Worm (Caenorhabditis elegans) whole organism, young adult: ENCODE results near the gene lin-13.
A peak's percentile ranks its signal among the peaks of the same experiment; 100 is the strongest.

ENCODE experiments used
- B0035.1 ChIP-seq: sonication (generic microtip); optimal IDR thresholded peaks from 2 replicates; lab custom pipeline; 2016; ENCODE audit warnings: missing genetic modification characterization, mild to moderate bottlenecking, missing compliant biosample characterization, missing genotype, missing genetic modification reagents
- C06A6.2 ChIP-seq: fragments of 200-800 bp; sonication (Bioruptor generic); conservative IDR thresholded peaks from 2 replicates; pipeline ENCODE4 v1.3.6; 2022; ENCODE audit warnings: missing genetic modification characterization, missing compliant biosample characterization
- F22D6.2 ChIP-seq: sonication (generic microtip); optimal IDR thresholded peaks from 2 replicates; lab custom pipeline; 2016; ENCODE audit warnings: mild to moderate bottlenecking, missing genetic modification characterization, missing compliant biosample characterization
- F23B12.7 ChIP-seq: sonication (generic microtip); optimal IDR thresholded peaks from 2 replicates; lab custom pipeline; 2017; ENCODE audit warnings: missing genetic modification characterization, mild to moderate bottlenecking, missing compliant biosample characterization, antibody characterized with exemption, moderate library complexity; ENCODE audit not compliant: insufficient read depth
- F33H1.4 ChIP-seq: fragments of 200-800 bp; sonication (Bioruptor generic); IDR thresholded peaks from 2 replicates; pipeline ENCODE4 v1.3.6; 2022; ENCODE audit warnings: missing genetic modification reagents, missing genetic modification characterization, missing compliant biosample characterization
- F39B2.1 ChIP-seq: fragments of 200-800 bp; sonication (Bioruptor generic); IDR thresholded peaks from 2 replicates; pipeline ENCODE4 v1.3.6; 2022; ENCODE audit warnings: missing genetic modification reagents, missing genetic modification characterization, missing compliant biosample characterization
- F49E8.2 ChIP-seq: sonication (generic microtip); optimal IDR thresholded peaks from 3 replicates; lab custom pipeline; 2017; ENCODE audit warnings: missing genetic modification characterization, mild to moderate bottlenecking, missing compliant biosample characterization, antibody characterized with exemption, moderate library complexity; ENCODE audit not compliant: insufficient read depth
- F55B11.4 ChIP-seq: sonication (generic microtip); optimal IDR thresholded peaks from 2 replicates; lab custom pipeline; 2016; ENCODE audit warnings: missing compliant biosample characterization, missing genetic modification characterization, borderline replicate concordance; ENCODE audit not compliant: insufficient read depth
- K11D2.4 ChIP-seq: fragments of 200-800 bp; sonication (Bioruptor generic); IDR thresholded peaks from 2 replicates; pipeline ENCODE4 v1.3.6; 2022; ENCODE audit warnings: missing genetic modification reagents, missing genetic modification characterization, missing compliant biosample characterization
- Y53G8AR.9 ChIP-seq: fragments of 200-800 bp; sonication (Bioruptor generic); conservative IDR thresholded peaks from 2 replicates; pipeline ENCODE4 v1.3.6; 2022; ENCODE audit warnings: missing genetic modification reagents, missing genetic modification characterization, missing compliant biosample characterization
- Y56A3A.18 ChIP-seq: fragments of 200-800 bp; sonication (Bioruptor generic); IDR thresholded peaks from 2 replicates; pipeline ENCODE4 v1.3.6; 2022; ENCODE audit warnings: missing genetic modification reagents, missing genetic modification characterization, missing compliant biosample characterization
- ZK185.1 ChIP-seq: sonication (generic microtip); optimal IDR thresholded peaks from 2 replicates; lab custom pipeline; 2016; ENCODE audit warnings: mild to moderate bottlenecking, missing genetic modification characterization, missing compliant biosample characterization; ENCODE audit not compliant: poor library complexity, severe bottlenecking
- aptf-3 ChIP-seq: fragments of 200-800 bp; sonication (Bioruptor generic); IDR thresholded peaks from 2 replicates; pipeline ENCODE4 v1.3.6; 2022; ENCODE audit warnings: missing genetic modification characterization, missing compliant biosample characterization
- atf-7 ChIP-seq: sonication (generic microtip); optimal IDR thresholded peaks from 2 replicates; lab custom pipeline; 2017; ENCODE audit warnings: mild to moderate bottlenecking, missing genetic modification characterization, missing compliant biosample characterization
- cebp-1 ChIP-seq, 2 experiments: fragments of 200-800 bp in 1 of 2; sonication (Bioruptor generic) in 1 of 2; sonication (generic microtip) in 1 of 2; IDR thresholded peaks in 1 of 2; optimal IDR thresholded peaks in 1 of 2; 2 replicates each; pipeline versions ENCODE4 v1.3.6 to Lab custom; 2017 to 2022; ENCODE audit warnings: missing compliant biosample characterization in 2 of 2, missing genetic modification characterization in 2 of 2, mild to moderate bottlenecking in 1 of 2, missing genetic modification reagents in 1 of 2, moderate library complexity in 1 of 2
- cebp-2 ChIP-seq: fragments of 200-800 bp; sonication (Bioruptor generic); IDR thresholded peaks from 2 replicates; pipeline ENCODE4 v1.3.6; 2022; ENCODE audit warnings: missing genetic modification characterization, missing compliant biosample characterization
- ceh-27 ChIP-seq: fragments of 200-800 bp; sonication (Bioruptor generic); optimal IDR thresholded peaks from 2 replicates; lab custom pipeline; 2018; ENCODE audit warnings: mild to moderate bottlenecking, missing genetic modification characterization, moderate library complexity, missing compliant biosample characterization
- ceh-40 ChIP-seq: fragments of 200-800 bp; sonication (Bioruptor generic); IDR thresholded peaks from 2 replicates; pipeline ENCODE4 v1.3.6; 2022; ENCODE audit warnings: missing genetic modification characterization, missing compliant biosample characterization
- ceh-79 ChIP-seq: sonication (generic microtip); optimal IDR thresholded peaks from 2 replicates; lab custom pipeline; 2017; ENCODE audit warnings: mild to moderate bottlenecking, missing genetic modification characterization, missing compliant biosample characterization
- ceh-91 ChIP-seq: fragments of 200-800 bp; sonication (Bioruptor generic); IDR thresholded peaks from 2 replicates; pipeline ENCODE4 v1.3.6; 2022; ENCODE audit warnings: missing genetic modification reagents, missing genetic modification characterization, missing compliant biosample characterization
- ekl-4 ChIP-seq: fragments of 200-800 bp; sonication (Bioruptor generic); IDR thresholded peaks from 2 replicates; pipeline ENCODE4 v1.3.6; 2022; ENCODE audit warnings: missing genetic modification reagents, missing genetic modification characterization, missing compliant biosample characterization
- him-1 ChIP-seq: sonication (generic microtip); optimal IDR thresholded peaks from 2 replicates; lab custom pipeline; 2016; ENCODE audit warnings: missing genotype, missing genetic modification reagents, missing genetic modification characterization, missing compliant biosample characterization
- hlh-12 ChIP-seq: sonication (generic microtip); optimal IDR thresholded peaks from 2 replicates; lab custom pipeline; 2016; ENCODE audit warnings: missing genetic modification characterization, missing compliant biosample characterization
- hlh-26 ChIP-seq: fragments of 200-800 bp; sonication (Bioruptor generic); conservative IDR thresholded peaks from 2 replicates; pipeline ENCODE4 v1.3.6; 2022; ENCODE audit warnings: missing genetic modification reagents, missing genetic modification characterization, missing compliant biosample characterization
- lag-1 ChIP-seq: fragments of 200-800 bp; sonication (Bioruptor generic); IDR thresholded peaks from 2 replicates; pipeline ENCODE4 v1.3.6; 2022; ENCODE audit warnings: missing genetic modification reagents, missing genetic modification characterization, missing compliant biosample characterization
- madf-10 ChIP-seq: sonication (generic microtip); optimal IDR thresholded peaks from 2 replicates; lab custom pipeline; 2016; ENCODE audit warnings: mild to moderate bottlenecking, missing genetic modification characterization, missing compliant biosample characterization
- madf-6 ChIP-seq: fragments of 200-800 bp; sonication (Bioruptor generic); IDR thresholded peaks from 2 replicates; pipeline ENCODE4 v1.3.6; 2022; ENCODE audit warnings: missing genetic modification reagents, missing genetic modification characterization, missing compliant biosample characterization
- mel-28 ChIP-seq: sonication (generic microtip); optimal IDR thresholded peaks from 2 replicates; lab custom pipeline; 2016; ENCODE audit warnings: borderline replicate concordance, mild to moderate bottlenecking, missing genetic modification characterization, missing compliant biosample characterization
- mxl-1 ChIP-seq: sonication (generic microtip); optimal IDR thresholded peaks from 2 replicates; lab custom pipeline; 2016; ENCODE audit warnings: missing genetic modification characterization, missing compliant biosample characterization
- nfya-1 ChIP-seq: sonication (generic microtip); optimal IDR thresholded peaks from 2 replicates; lab custom pipeline; 2017; ENCODE audit warnings: antibody characterized with exemption, missing compliant biosample characterization, missing genetic modification characterization, borderline replicate concordance; ENCODE audit not compliant: insufficient read depth
- nfyb-1 ChIP-seq: fragments of 200-800 bp; sonication (Bioruptor generic); IDR thresholded peaks from 2 replicates; pipeline ENCODE4 v1.3.6; 2022; ENCODE audit warnings: missing genetic modification reagents, missing genetic modification characterization, missing compliant biosample characterization
- nhr-120 ChIP-seq: fragments of 200-800 bp; sonication (Bioruptor generic); IDR thresholded peaks from 2 replicates; pipeline ENCODE4 v1.3.6; 2022; ENCODE audit warnings: missing genetic modification characterization, missing compliant biosample characterization
- nhr-80 ChIP-seq: sonication (generic microtip); optimal IDR thresholded peaks from 2 replicates; lab custom pipeline; 2016; ENCODE audit warnings: missing genetic modification characterization, missing compliant biosample characterization
- nhr-90 ChIP-seq: sonication (generic microtip); optimal IDR thresholded peaks from 2 replicates; lab custom pipeline; 2016; ENCODE audit warnings: missing genotype, mild to moderate bottlenecking, missing genetic modification characterization, missing compliant biosample characterization
- rcor-1 ChIP-seq: fragments of 200-800 bp; sonication (Bioruptor generic); IDR thresholded peaks from 2 replicates; pipeline ENCODE4 v1.3.6; 2022; ENCODE audit warnings: missing genetic modification reagents, missing genetic modification characterization, missing compliant biosample characterization
- repo-1 ChIP-seq: sonication (generic microtip); optimal IDR thresholded peaks from 2 replicates; lab custom pipeline; 2017; ENCODE audit warnings: mild to moderate bottlenecking, missing genetic modification characterization, missing compliant biosample characterization
- sdz-38 ChIP-seq: sonication (generic microtip); optimal IDR thresholded peaks from 2 replicates; lab custom pipeline; 2016; ENCODE audit warnings: missing genotype, missing genetic modification characterization, missing compliant biosample characterization
- snpc-1.1 ChIP-seq: sonication (generic microtip); optimal IDR thresholded peaks from 2 replicates; lab custom pipeline; 2017; ENCODE audit warnings: missing genetic modification characterization, mild to moderate bottlenecking, missing compliant biosample characterization, antibody characterized with exemption, moderate library complexity, missing genotype, missing genetic modification reagents; ENCODE audit not compliant: insufficient read depth
- snpc-4 ChIP-seq, 5 experiments: fragments of 150-350 bp in 1 of 5; sonication (generic microtip) in 4 of 5; optimal IDR thresholded peaks; 2 replicates each; lab custom pipeline; 2014 to 2018; ENCODE audit warnings: missing genetic modification characterization in 5 of 5, missing biosample characterization in 3 of 5, antibody characterized with exemption in 2 of 5, mild to moderate bottlenecking in 2 of 5, missing compliant biosample characterization in 2 of 5, missing genotype in 2 of 5, moderate library complexity in 2 of 5, missing genetic modification reagents in 1 of 5
- somi-1 ChIP-seq: fragments of 200-800 bp; sonication (Bioruptor generic); optimal IDR thresholded peaks from 2 replicates; lab custom pipeline; 2018; ENCODE audit warnings: mild to moderate bottlenecking, missing genetic modification characterization, missing compliant biosample characterization
- sptf-2 ChIP-seq: fragments of 200-800 bp; sonication (Bioruptor generic); optimal IDR thresholded peaks from 2 replicates; lab custom pipeline; 2018; ENCODE audit warnings: mild to moderate bottlenecking, missing genetic modification characterization, missing compliant biosample characterization
- tbp1 ChIP-seq: fragments of 200-800 bp; sonication (Bioruptor generic); optimal IDR thresholded peaks from 2 replicates; lab custom pipeline; 2018; ENCODE audit warnings: mild to moderate bottlenecking, missing genetic modification characterization, missing compliant biosample characterization
- tbx-9 ChIP-seq: sonication (generic microtip); optimal IDR thresholded peaks from 2 replicates; lab custom pipeline; 2016; ENCODE audit warnings: borderline replicate concordance, missing genetic modification characterization, inconsistent platforms, missing compliant biosample characterization
- xnd-1 ChIP-seq: sonication (generic microtip); optimal IDR thresholded peaks from 2 replicates; lab custom pipeline; 2016; ENCODE audit warnings: missing genotype, missing genetic modification reagents, missing genetic modification characterization, missing compliant biosample characterization
- zim-3 ChIP-seq: sonication (generic microtip); optimal IDR thresholded peaks from 2 replicates; lab custom pipeline; 2017; ENCODE audit warnings: mild to moderate bottlenecking, missing genetic modification characterization, moderate library complexity, missing compliant biosample characterization
- ztf-22 ChIP-seq: fragments of 200-800 bp; sonication (Bioruptor generic); optimal IDR thresholded peaks from 2 replicates; lab custom pipeline; 2018; ENCODE audit warnings: mild to moderate bottlenecking, missing genetic modification characterization, moderate library complexity, missing compliant biosample characterization
- ztf-26 ChIP-seq: sonication (generic microtip); optimal IDR thresholded peaks from 2 replicates; lab custom pipeline; 2017; ENCODE audit warnings: missing genetic modification characterization, missing compliant biosample characterization

Gene lin-13

ce11 chrIII:7720861-7721260, 11.6 kb upstream of the lin-13 start (continued):
- no peak for TF ChIP-seq mel-28
- no peak for TF ChIP-seq aptf-3 (GFP tag; lab: Robert Waterston, UW)
- TF ChIP-seq sptf-2 = no peak
- TF ChIP-seq nhr-120 (GFP tag; lab: Robert Waterston, UW) = no peak
- TF ChIP-seq Y56A3A.18 = no peak
- TF ChIP-seq hlh-12 (tag; lab: Kevin White, UChicago) = no peak
- TF ChIP-seq ZK185.1 (tag; lab: Kevin White, UChicago) = no peak
- TF ChIP-seq zim-3 (tag; lab: Kevin White, UChicago) = no peak
- no peak for TF ChIP-seq nfya-1 (tag; lab: Kevin White, UChicago)
- TF ChIP-seq ceh-27 (GFP tag; lab: Kevin White, UChicago) = no peak
- no peak for TF ChIP-seq F23B12.7 (tag; lab: Kevin White, UChicago)
- no peak for TF ChIP-seq ekl-4
- no peak for TF ChIP-seq F22D6.2 (tag; lab: Kevin White, UChicago)
- no peak for TF ChIP-seq nhr-80 (tag; lab: Kevin White, UChicago)
- no peak for TF ChIP-seq ceh-79 (tag; lab: Kevin White, UChicago)
- TF ChIP-seq xnd-1 (tag; lab: Kevin White, UChicago) = no peak
- no peak for TF ChIP-seq sdz-38
- TF ChIP-seq F33H1.4 (GFP tag; lab: Robert Waterston, UW) = no peak
- TF ChIP-seq rcor-1 (GFP tag; lab: Robert Waterston, UW) = no peak
- no peak for TF ChIP-seq Y53G8AR.9 (GFP tag; lab: Robert Waterston, UW)
- no peak for TF ChIP-seq F39B2.1 (GFP tag; lab: Robert Waterston, UW)
- no peak for TF ChIP-seq cebp-2 (GFP tag; lab: Robert Waterston, UW)
- no peak for TF ChIP-seq lag-1
- no peak for TF ChIP-seq madf-6 (GFP tag; lab: Robert Waterston, UW)
- no peak for TF ChIP-seq him-1 (tag; lab: Kevin White, UChicago)
- no peak for TF ChIP-seq tbp1 (GFP tag; lab: Kevin White, UChicago)
- TF ChIP-seq somi-1 (GFP tag; lab: Kevin White, UChicago) = peak; percentile 63
- TF ChIP-seq cebp-1 (GFP tag; IDR thresholded peaks at IDR 0.05; lab: Robert Waterston, UW) = 0 out of 2 replicates have a peak, but pooled peaks have one; percentile 28
- peak; percentile 65 for TF ChIP-seq cebp-1 (tag; optimal IDR thresholded peaks at IDR 0.05; lab: Kevin White, UChicago)
- no peak for TF ChIP-seq ceh-40 (GFP tag; lab: Robert Waterston, UW)
- TF ChIP-seq F49E8.2 (tag; lab: Kevin White, UChicago) = no peak
- peak; percentile 13 for TF ChIP-seq madf-10 (tag; lab: Kevin White, UChicago)
- no peak for TF ChIP-seq tbx-9 (tag; lab: Kevin White, UChicago)
- peak; percentile 40; the same call in 1 of the 2 replicates for TF ChIP-seq C06A6.2 (GFP tag; lab: Robert Waterston, UW)
- TF ChIP-seq atf-7 = no peak
- TF ChIP-seq nhr-90 (tag; lab: Kevin White, UChicago) = no peak
- TF ChIP-seq mxl-1 (tag; lab: Kevin White, UChicago) = no peak
- TF ChIP-seq snpc-4 (GFP tag; optimal IDR thresholded peaks at IDR 0.05; lab: Kevin White, UChicago) = no peak
- peak in 1 of 4 experiments; percentile 2 for TF ChIP-seq snpc-4 (tag; optimal IDR thresholded peaks at IDR 0.05; lab: Kevin White, UChicago)
- peak; percentile 87 for TF ChIP-seq nfyb-1 (GFP tag; lab: Robert Waterston, UW)
- TF ChIP-seq B0035.1 (tag; lab: Kevin White, UChicago) = no peak
- peak; percentile 35 for TF ChIP-seq repo-1 (tag; lab: Kevin White, UChicago)
- 0 out of 2 replicates have a peak, but pooled peaks have one; percentile 55 for TF ChIP-seq K11D2.4
- TF ChIP-seq ztf-22 (GFP tag; lab: Kevin White, UChicago) = no peak
- no peak for TF ChIP-seq ceh-91 (GFP tag; lab: Robert Waterston, UW)
- TF ChIP-seq ztf-26 (tag; lab: Kevin White, UChicago) = no peak
- no peak for TF ChIP-seq hlh-26
- no peak for TF ChIP-seq snpc-1.1 (tag; lab: Kevin White, UChicago)
- no peak for TF ChIP-seq F55B11.4 (tag; lab: Kevin White, UChicago)
